Fruit fly (Drosophila melanogaster) whole organism, prepupa: ENCODE measurements around the gene CG5535.

Source experiments
- CG16779 ChIP-seq: fragments of 200-800 bp; sonication (Bioruptor generic); optimal IDR thresholded peaks from 3 replicates; lab custom pipeline; 2017; ENCODE audit warnings: missing biosample characterization, mild to moderate bottlenecking, missing genetic modification characterization
- CG4318 ChIP-seq: fragments of 200-800 bp; sonication (Bioruptor generic); optimal IDR thresholded peaks from 3 replicates; lab custom pipeline; 2017; ENCODE audit warnings: missing biosample characterization, mild to moderate bottlenecking, missing genetic modification characterization
- CG8319 ChIP-seq: fragments of 200-800 bp; sonication (Bioruptor generic); optimal IDR thresholded peaks from 3 replicates; lab custom pipeline; 2016; ENCODE audit warnings: missing biosample characterization, missing genetic modification characterization
- vri ChIP-seq: fragments of 200-800 bp; sonication (Bioruptor generic); optimal IDR thresholded peaks from 3 replicates; lab custom pipeline; 2016; ENCODE audit warnings: missing biosample characterization, mild to moderate bottlenecking, missing genetic modification characterization

DNA sequence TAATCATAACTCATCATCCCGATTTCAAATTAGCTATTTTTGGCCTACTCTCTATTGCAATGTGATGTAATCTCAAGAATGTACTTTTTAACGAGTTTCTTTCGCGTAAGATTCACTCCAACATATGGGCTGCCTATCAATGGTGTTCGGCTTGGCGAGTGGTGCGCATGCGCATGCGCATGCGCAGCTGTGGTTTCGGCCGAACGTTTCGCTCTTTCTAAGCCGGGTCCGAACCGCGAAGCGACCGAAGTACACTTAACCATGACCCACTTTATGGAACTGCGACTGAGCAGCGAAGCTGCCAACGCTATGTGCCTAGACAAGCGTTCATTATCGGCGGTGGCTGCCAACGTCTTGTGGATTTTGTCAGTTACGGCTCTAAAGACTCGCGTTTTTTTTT lies 37.1 kb upstream of the CG5535 start:
- no peak for TF ChIP-seq CG16779 (tag; lab: Kevin White, UChicago)
- no peak for TF ChIP-seq CG4318
- TF ChIP-seq CG8319 (GFP tag; lab: Kevin White, UChicago), result no peak
- no peak for TF ChIP-seq vri
